Fruit fly (Drosophila melanogaster) S2 (cell line): Measurements from ENCODE around the gene CG1299.

Experiments
- CG8478 ChIP-seq: fragments of >200 bp; optimal IDR thresholded peaks from 2 replicates; lab custom pipeline; 2018
- CTCF ChIP-seq, 2 experiments: fragments of >200 bp; optimal IDR thresholded peaks; 2 replicates each; lab custom pipeline; 2018

DNA sequence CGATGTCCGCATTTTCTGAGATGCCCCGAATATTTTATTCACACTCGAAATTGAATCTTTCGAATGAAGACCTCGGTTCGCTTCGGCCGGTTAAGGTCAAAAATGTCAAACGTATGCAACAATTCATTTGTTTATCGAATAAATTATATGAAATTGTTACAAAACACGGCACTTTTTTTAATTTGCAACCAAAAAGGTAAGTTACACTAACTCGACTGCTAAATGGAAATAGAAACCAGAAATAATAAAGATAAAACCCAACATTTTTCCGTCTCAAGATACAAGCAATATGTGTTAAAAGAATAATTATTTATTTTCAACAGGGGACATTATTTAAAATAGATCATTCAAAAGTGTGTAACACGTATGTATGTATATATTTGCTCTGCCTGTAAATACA lies 34.5 kb upstream of the CG1299 start:
- TF ChIP-seq CG8478 (lab: Kevin White, UChicago), result no peak
- no peak for TF ChIP-seq CTCF (optimal IDR thresholded peaks at IDR 0.05; lab: Kevin White, UChicago)
